Fruit fly (Drosophila melanogaster) whole organism, embryonic: Measurements from ENCODE around the gene AspRS-m.

Source experiments
- Ada2b ChIP-seq: fragments of 200-800 bp; sonication (Bioruptor generic); IDR thresholded peaks from 2 replicates; pipeline ENCODE4 v1.3.6; 2022; ENCODE audit warnings: missing biosample characterization, missing genetic modification characterization
- Aef1 ChIP-seq: fragments of 200-800 bp; sonication (Bioruptor generic); IDR thresholded peaks from 3 replicates; pipeline ENCODE4 v1.3.6; 2022; ENCODE audit warnings: missing biosample characterization, missing genetic modification characterization
- Atf-2 ChIP-seq: fragments of 200-800 bp; sonication (Bioruptor generic); optimal IDR thresholded peaks from 2 replicates; lab custom pipeline; 2016; ENCODE audit warnings: missing biosample characterization, missing genetic modification characterization
- B-H2 ChIP-seq: fragments of 200-800 bp; sonication (Bioruptor generic); optimal IDR thresholded peaks from 2 replicates; lab custom pipeline; 2018; ENCODE audit warnings: missing biosample characterization, mild to moderate bottlenecking, missing genetic modification characterization
- BtbVII ChIP-seq: fragments of 200-800 bp; sonication (Bioruptor generic); optimal IDR thresholded peaks from 3 replicates; lab custom pipeline; 2017; ENCODE audit warnings: missing biosample characterization, mild to moderate bottlenecking, missing genetic modification characterization
- CG10959 ChIP-seq: fragments of 200-800 bp; sonication (Bioruptor generic); IDR thresholded peaks from 2 replicates; pipeline ENCODE4 v1.3.6; 2022; ENCODE audit warnings: missing biosample characterization, missing genetic modification characterization
- CG12219 ChIP-seq: fragments of 200-800 bp; sonication (Bioruptor generic); optimal IDR thresholded peaks from 3 replicates; lab custom pipeline; 2018; ENCODE audit warnings: missing biosample characterization, mild to moderate bottlenecking, missing genetic modification characterization
- CG13287 ChIP-seq: fragments of 200-800 bp; sonication (Bioruptor generic); IDR thresholded peaks from 2 replicates; pipeline ENCODE4 v1.3.6; 2022; ENCODE audit warnings: missing biosample characterization, missing genetic modification characterization; ENCODE audit not compliant: partially characterized antibody
- CG16863 ChIP-seq: fragments of 200-800 bp; sonication (Bioruptor generic); optimal IDR thresholded peaks from 3 replicates; lab custom pipeline; 2016; ENCODE audit warnings: missing biosample characterization, missing genetic modification characterization
- CG17361 ChIP-seq: fragments of 200-800 bp; sonication (Bioruptor generic); IDR thresholded peaks from 3 replicates; pipeline ENCODE4 v1.3.6; 2022; ENCODE audit warnings: missing biosample characterization, missing genetic modification characterization
- CG1832 ChIP-seq: fragments of 200-800 bp; sonication (Bioruptor generic); optimal IDR thresholded peaks from 2 replicates; lab custom pipeline; 2017; ENCODE audit warnings: missing biosample characterization, mild to moderate bottlenecking, missing genetic modification characterization, inconsistent platforms
- CG18599 ChIP-seq: fragments of 200-800 bp; sonication (Bioruptor generic); optimal IDR thresholded peaks from 3 replicates; lab custom pipeline; 2017; ENCODE audit warnings: missing biosample characterization, missing genetic modification characterization, mild to moderate bottlenecking, moderate library complexity, missing genetic modification reagents
- CG2129 ChIP-seq: fragments of 200-800 bp; sonication (Bioruptor generic); IDR thresholded peaks from 2 replicates; pipeline ENCODE4 v1.3.6; 2022; ENCODE audit warnings: missing biosample characterization, missing genetic modification characterization; ENCODE audit not compliant: partially characterized antibody
- CG3995 ChIP-seq: fragments of 200-800 bp; sonication (Bioruptor generic); optimal IDR thresholded peaks from 3 replicates; lab custom pipeline; 2016; ENCODE audit warnings: missing biosample characterization, missing genetic modification characterization
- CG4328 ChIP-seq: fragments of 200-800 bp; sonication (Bioruptor generic); optimal IDR thresholded peaks from 3 replicates; lab custom pipeline; 2017; ENCODE audit warnings: missing biosample characterization, missing genetic modification reagents, missing genetic modification characterization
- CG4404 ChIP-seq: fragments of 200-800 bp; sonication (Bioruptor generic); IDR thresholded peaks from 2 replicates; pipeline ENCODE4 v1.3.6; 2022; ENCODE audit warnings: missing biosample characterization, missing genetic modification characterization
- CG4617 ChIP-seq: fragments of 200-800 bp; sonication (Bioruptor generic); optimal IDR thresholded peaks from 3 replicates; lab custom pipeline; 2016; ENCODE audit warnings: missing biosample characterization, missing genetic modification characterization, borderline replicate concordance
- CG6813 ChIP-seq: fragments of 200-800 bp; sonication (Bioruptor generic); optimal IDR thresholded peaks from 2 replicates; lab custom pipeline; 2017; ENCODE audit warnings: missing biosample characterization, missing genetic modification characterization, mild to moderate bottlenecking, moderate library complexity, missing genetic modification reagents
- CG7786 ChIP-seq: fragments of 200-800 bp; sonication (Bioruptor generic); optimal IDR thresholded peaks from 2 replicates; lab custom pipeline; 2016; ENCODE audit warnings: missing biosample characterization, missing genetic modification characterization
- CG7928 ChIP-seq: fragments of 200-800 bp; sonication (Bioruptor generic); optimal IDR thresholded peaks from 2 replicates; lab custom pipeline; 2017; ENCODE audit warnings: missing biosample characterization, mild to moderate bottlenecking, missing genetic modification characterization
- CG8944 ChIP-seq: fragments of 200-800 bp; sonication (Bioruptor generic); optimal IDR thresholded peaks from 3 replicates; lab custom pipeline; 2016; ENCODE audit warnings: missing biosample characterization, missing genetic modification characterization
- CkIIα-i1 ChIP-seq: fragments of 200-800 bp; sonication (Bioruptor generic); IDR thresholded peaks from 2 replicates; pipeline ENCODE4 v1.3.6; 2022; ENCODE audit warnings: missing biosample characterization, missing genetic modification characterization
- D19A ChIP-seq: fragments of 200-800 bp; optimal IDR thresholded peaks from 3 replicates; lab custom pipeline; 2019; ENCODE audit warnings: missing biosample characterization, mild to moderate bottlenecking, missing genetic modification characterization, moderate library complexity
- Deaf1 ChIP-seq: fragments of 200-800 bp; optimal IDR thresholded peaks from 3 replicates; lab custom pipeline; 2019; ENCODE audit warnings: missing biosample characterization, mild to moderate bottlenecking, missing genetic modification characterization, moderate library complexity
- Dfd ChIP-seq, 2 experiments: fragments of >200 bp; optimal IDR thresholded peaks; 2 replicates each; lab custom pipeline; 2017; ENCODE audit warnings: missing biosample characterization in 2 of 2, missing genetic modification characterization in 2 of 2
- Dp ChIP-seq: fragments of 200-800 bp; sonication (Bioruptor generic); optimal IDR thresholded peaks from 2 replicates; lab custom pipeline; 2018; ENCODE audit warnings: missing biosample characterization, mild to moderate bottlenecking, missing genetic modification characterization, moderate library complexity
- Gug ChIP-seq: fragments of 200-800 bp; sonication (Bioruptor generic); IDR thresholded peaks from 4 replicates; pipeline ENCODE4 v1.3.6; 2022; ENCODE audit warnings: missing biosample characterization, missing genetic modification characterization
- H2.0 ChIP-seq: fragments of 200-800 bp; sonication (Bioruptor generic); IDR thresholded peaks from 2 replicates; pipeline ENCODE4 v1.3.6; 2022; ENCODE audit warnings: missing biosample characterization, missing genetic modification characterization
- HmgD ChIP-seq: fragments of 200-800 bp; sonication (Bioruptor generic); optimal IDR thresholded peaks from 3 replicates; lab custom pipeline; 2016; ENCODE audit warnings: missing biosample characterization, missing genetic modification characterization
- Lim3 ChIP-seq: fragments of 200-800 bp; sonication (Bioruptor generic); IDR thresholded peaks from 2 replicates; pipeline ENCODE4 v1.3.6; 2022; ENCODE audit warnings: missing biosample characterization, missing genetic modification characterization
- Mrtf ChIP-seq: fragments of 200-800 bp; sonication (Bioruptor generic); IDR thresholded peaks from 3 replicates; pipeline ENCODE4 v1.3.6; 2022; ENCODE audit warnings: missing biosample characterization, missing genetic modification characterization
- Oaz ChIP-seq: fragments of 200-800 bp; sonication (Bioruptor generic); IDR thresholded peaks from 2 replicates; pipeline ENCODE4 v1.3.6; 2022; ENCODE audit warnings: missing biosample characterization, missing genetic modification characterization
- Scr ChIP-seq: fragments of 200-800 bp; sonication (Bioruptor generic); IDR thresholded peaks from 2 replicates; pipeline ENCODE4 v1.3.6; 2022; ENCODE audit warnings: missing biosample characterization, missing genetic modification characterization; ENCODE audit not compliant: partially characterized antibody
- Side ChIP-seq: fragments of 200-800 bp; sonication (Bioruptor generic); optimal IDR thresholded peaks from 2 replicates; lab custom pipeline; 2016; ENCODE audit warnings: missing biosample characterization, missing genetic modification characterization
- Sox100B ChIP-seq: fragments of 200-800 bp; sonication (Bioruptor generic); optimal IDR thresholded peaks from 3 replicates; lab custom pipeline; 2018; ENCODE audit warnings: missing biosample characterization, mild to moderate bottlenecking, missing genetic modification characterization
- ac ChIP-seq: fragments of 200-800 bp; sonication (Bioruptor generic); optimal IDR thresholded peaks from 3 replicates; lab custom pipeline; 2017; ENCODE audit warnings: missing biosample characterization, mild to moderate bottlenecking, missing genetic modification characterization
- cg ChIP-seq: fragments of 200-800 bp; sonication (Bioruptor generic); optimal IDR thresholded peaks from 3 replicates; lab custom pipeline; 2019; ENCODE audit warnings: missing biosample characterization, mild to moderate bottlenecking, missing genetic modification characterization, moderate library complexity
- chif ChIP-seq, 2 experiments: fragments of 200-800 bp; sonication (Bioruptor generic); optimal IDR thresholded peaks; 3 replicates each; lab custom pipeline; 2016; ENCODE audit warnings: missing biosample characterization in 2 of 2, missing genetic modification characterization in 2 of 2
- dpn ChIP-seq, 2 experiments: fragments of 200-800 bp; sonication (Bioruptor generic); optimal IDR thresholded peaks; 3 replicates each; lab custom pipeline; 2016; ENCODE audit warnings: missing biosample characterization in 2 of 2, missing genetic modification characterization in 2 of 2
- dysf ChIP-seq: fragments of 200-800 bp; sonication (Bioruptor generic); IDR thresholded peaks from 3 replicates; pipeline ENCODE4 v1.3.6; 2022; ENCODE audit warnings: missing biosample characterization, missing genetic modification characterization
- hbn ChIP-seq: fragments of 200-800 bp; sonication (Bioruptor generic); IDR thresholded peaks from 2 replicates; pipeline ENCODE4 v1.3.6; 2022; ENCODE audit warnings: missing biosample characterization, missing genetic modification characterization; ENCODE audit not compliant: partially characterized antibody
- lilli ChIP-seq: fragments of 200-800 bp; sonication (Bioruptor generic); optimal IDR thresholded peaks from 3 replicates; lab custom pipeline; 2016; ENCODE audit warnings: missing biosample characterization, missing genetic modification characterization
- oc ChIP-seq: fragments of 200-800 bp; sonication (Bioruptor generic); optimal IDR thresholded peaks from 2 replicates; lab custom pipeline; 2018; ENCODE audit warnings: missing biosample characterization, mild to moderate bottlenecking, missing genetic modification characterization, moderate library complexity
- row ChIP-seq: fragments of 200-800 bp; sonication (Bioruptor generic); IDR thresholded peaks from 3 replicates; pipeline ENCODE4 v1.3.6; 2022; ENCODE audit warnings: missing biosample characterization, missing genetic modification characterization
- seq ChIP-seq: fragments of 200-800 bp; sonication (Bioruptor generic); IDR thresholded peaks from 2 replicates; pipeline ENCODE4 v1.3.6; 2022; ENCODE audit warnings: missing biosample characterization, missing genetic modification characterization
- sima ChIP-seq: fragments of 200-800 bp; sonication (Bioruptor generic); optimal IDR thresholded peaks from 2 replicates; lab custom pipeline; 2016; ENCODE audit warnings: missing biosample characterization, missing genetic modification characterization
- sisA ChIP-seq: fragments of 200-800 bp; sonication (Bioruptor generic); IDR thresholded peaks from 2 replicates; pipeline ENCODE4 v1.3.6; 2022; ENCODE audit warnings: missing biosample characterization, missing genetic modification characterization
- slbo ChIP-seq: fragments of 200-800 bp; sonication (Bioruptor generic); IDR thresholded peaks from 2 replicates; pipeline ENCODE4 v1.3.6; 2022; ENCODE audit warnings: missing biosample characterization, missing genetic modification characterization
- twi ChIP-seq: fragments of 200-800 bp; optimal IDR thresholded peaks from 2 replicates; lab custom pipeline; 2019; ENCODE audit warnings: missing biosample characterization, mild to moderate bottlenecking, missing genetic modification characterization, moderate library complexity
- vfl ChIP-seq: fragments of 200-800 bp; sonication (Bioruptor generic); optimal IDR thresholded peaks from 2 replicates; lab custom pipeline; 2016; ENCODE audit warnings: missing biosample characterization, missing genetic modification characterization
- zfh1 ChIP-seq: fragments of 200-800 bp; sonication (Bioruptor generic); IDR thresholded peaks from 3 replicates; pipeline ENCODE4 v1.3.6; 2022; ENCODE audit warnings: missing biosample characterization, missing genetic modification characterization

Gene AspRS-m

DNA sequence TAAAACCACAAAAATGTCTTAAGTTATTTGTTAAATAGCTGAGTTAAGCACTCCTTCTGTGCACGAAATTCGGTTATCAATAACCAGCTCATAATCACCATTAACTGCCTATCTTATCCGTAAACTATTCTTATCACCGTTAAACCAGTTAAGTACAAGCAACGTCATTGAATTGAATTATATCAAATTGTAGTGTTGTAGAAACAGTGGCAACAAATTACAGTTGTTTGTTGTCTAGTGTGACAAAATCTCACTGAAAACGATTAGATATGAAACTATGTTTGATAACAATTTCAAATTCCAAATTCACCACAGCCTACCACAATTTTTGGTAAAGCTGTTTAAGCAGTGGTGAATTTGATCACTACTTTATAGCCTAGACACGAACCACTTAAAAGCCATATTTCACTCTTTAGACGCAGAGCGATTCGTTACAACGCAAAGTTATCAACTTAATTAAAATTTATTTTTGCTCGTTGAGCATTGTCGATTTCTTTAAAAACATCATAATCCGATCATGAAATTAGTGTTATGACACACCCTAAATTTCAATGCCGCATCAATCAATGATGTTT lies 25.2 kb upstream of the AspRS-m start (continued):
- peak; percentile 83 for TF ChIP-seq BtbVII (GFP tag; lab: Kevin White, UChicago)
- no peak for TF ChIP-seq dysf
- no peak for TF ChIP-seq H2.0
- no peak for TF ChIP-seq ac (GFP tag; lab: Kevin White, UChicago)
- no peak for TF ChIP-seq hbn (GFP tag; lab: Robert Waterston, UW)
- TF ChIP-seq Oaz (GFP tag; lab: Robert Waterston, UW): no peak
- peak; percentile 2 for TF ChIP-seq CG4328 (GFP tag; lab: Kevin White, UChicago)
- no peak for TF ChIP-seq slbo (GFP tag; lab: Robert Waterston, UW)
- TF ChIP-seq D19A (tag; lab: Kevin White, UChicago): no peak
- TF ChIP-seq oc (tag; lab: Kevin White, UChicago): no peak
- peak; percentile 74 for TF ChIP-seq Dp
- peak; percentile 94 for TF ChIP-seq CG3995 (GFP tag; lab: Kevin White, UChicago)
- no peak for TF ChIP-seq B-H2 (GFP tag; lab: Kevin White, UChicago)
- no peak for TF ChIP-seq CG17361 (GFP tag; lab: Robert Waterston, UW)
- no peak for TF ChIP-seq CG8944 (GFP tag; lab: Kevin White, UChicago)
- TF ChIP-seq zfh1: no peak
- TF ChIP-seq Deaf1: no peak
- TF ChIP-seq CG10959 (GFP tag; lab: Robert Waterston, UW): no peak
- TF ChIP-seq twi: no peak
- TF ChIP-seq Ada2b: no peak
- TF ChIP-seq dpn (GFP tag; optimal IDR thresholded peaks at IDR 0.05; lab: Kevin White, UChicago): no peak
- TF ChIP-seq seq (GFP tag; lab: Robert Waterston, UW): no peak
- TF ChIP-seq CG7786: no peak
- TF ChIP-seq CG1832: no peak
- TF ChIP-seq CG6813 (GFP tag; lab: Kevin White, UChicago): no peak
- no peak for TF ChIP-seq Lim3 (GFP tag; lab: Robert Waterston, UW)
- no peak for TF ChIP-seq CG2129 (GFP tag; lab: Robert Waterston, UW)
- no peak for TF ChIP-seq CG4617 (GFP tag; lab: Kevin White, UChicago)
- TF ChIP-seq Mrtf: no peak
- no peak for TF ChIP-seq sisA (GFP tag; lab: Robert Waterston, UW)
- TF ChIP-seq HmgD (GFP tag; lab: Kevin White, UChicago): no peak
- no peak for TF ChIP-seq Aef1 (GFP tag; lab: Robert Waterston, UW)
- no peak for TF ChIP-seq CG12219 (GFP tag; lab: Kevin White, UChicago)
- TF ChIP-seq Gug (GFP tag; lab: Robert Waterston, UW): no peak
- TF ChIP-seq CkIIα-i1 (GFP tag; lab: Robert Waterston, UW): no peak
- TF ChIP-seq row (GFP tag; lab: Robert Waterston, UW): peak; percentile 9; the same call in 1 of the 3 replicates
- no peak for TF ChIP-seq vfl (GFP tag; lab: Kevin White, UChicago)
- no peak for TF ChIP-seq Side (GFP tag; lab: Kevin White, UChicago)
- TF ChIP-seq lilli (GFP tag; lab: Kevin White, UChicago): no peak
- no peak for TF ChIP-seq Dfd (GFP tag; optimal IDR thresholded peaks at IDR 0.05; lab: Kevin White, UChicago)
- TF ChIP-seq sima (GFP tag; lab: Kevin White, UChicago): no peak
- TF ChIP-seq CG18599 (GFP tag; lab: Kevin White, UChicago): peak; percentile 6
- TF ChIP-seq CG4404 (GFP tag; lab: Robert Waterston, UW): no peak
- no peak for TF ChIP-seq CG7928 (GFP tag; lab: Kevin White, UChicago)
- no peak for TF ChIP-seq cg (GFP tag; lab: Kevin White, UChicago)
- peak; percentile 32; the same call in 1 of the 2 replicates for TF ChIP-seq CG13287 (GFP tag; lab: Robert Waterston, UW)
- no peak for TF ChIP-seq Atf-2
- TF ChIP-seq chif (GFP tag; optimal IDR thresholded peaks at IDR 0.05; lab: Kevin White, UChicago): no peak
- TF ChIP-seq Scr (GFP tag; lab: Robert Waterston, UW): no peak
- no peak for TF ChIP-seq Sox100B (GFP tag; lab: Kevin White, UChicago)
- no peak for TF ChIP-seq CG16863
